Fruit fly (Drosophila melanogaster) whole organism, pupa: Measurements from ENCODE around the gene CG3213.

Experiments
- CG10348 ChIP-seq: fragments of 200-800 bp; sonication (Bioruptor generic); IDR thresholded peaks from 2 replicates; pipeline ENCODE4 v1.3.6; 2022; ENCODE audit warnings: missing biosample characterization, missing genetic modification characterization
- CG12605 ChIP-seq: fragments of 200-800 bp; sonication (Bioruptor generic); IDR thresholded peaks from 2 replicates; pipeline ENCODE4 v1.3.6; 2022; ENCODE audit warnings: missing biosample characterization, missing genetic modification characterization
- CG13204 ChIP-seq: fragments of 200-800 bp; sonication (Bioruptor generic); optimal IDR thresholded peaks from 2 replicates; lab custom pipeline; 2018; ENCODE audit warnings: missing biosample characterization, mild to moderate bottlenecking, missing genetic modification characterization, moderate library complexity
- CG14655 ChIP-seq: fragments of 200-800 bp; sonication (Bioruptor generic); optimal IDR thresholded peaks from 3 replicates; lab custom pipeline; 2017; ENCODE audit warnings: mild to moderate bottlenecking, missing biosample characterization, missing genetic modification reagents, missing genetic modification characterization
- CG15710 ChIP-seq: fragments of 200-800 bp; sonication (Bioruptor generic); optimal IDR thresholded peaks from 2 replicates; lab custom pipeline; 2018; ENCODE audit warnings: missing biosample characterization, mild to moderate bottlenecking, missing genetic modification characterization, moderate library complexity
- CG17806 ChIP-seq: fragments of 200-800 bp; sonication (Bioruptor generic); optimal IDR thresholded peaks from 2 replicates; lab custom pipeline; 2018; ENCODE audit warnings: missing biosample characterization, mild to moderate bottlenecking, missing genetic modification characterization, moderate library complexity
- CG32121 ChIP-seq: fragments of 200-800 bp; sonication (Bioruptor generic); IDR thresholded peaks from 2 replicates; pipeline ENCODE4 v1.3.6; 2022; ENCODE audit warnings: missing biosample characterization, missing genetic modification characterization
- CG34367 ChIP-seq: fragments of 200-800 bp; sonication (Bioruptor generic); optimal IDR thresholded peaks from 2 replicates; lab custom pipeline; 2018; ENCODE audit warnings: missing biosample characterization, mild to moderate bottlenecking, missing genetic modification characterization
- CG4496 ChIP-seq: fragments of 200-800 bp; sonication (Bioruptor generic); IDR thresholded peaks from 3 replicates; pipeline ENCODE4 v1.3.6; 2022; ENCODE audit warnings: missing biosample characterization, missing genetic modification characterization
- CG8159 ChIP-seq: fragments of 200-800 bp; sonication (Bioruptor generic); optimal IDR thresholded peaks from 3 replicates; lab custom pipeline; 2018; ENCODE audit warnings: missing biosample characterization, mild to moderate bottlenecking, missing genetic modification characterization, moderate library complexity
- CG8301 ChIP-seq: fragments of 200-800 bp; sonication (Bioruptor generic); optimal IDR thresholded peaks from 2 replicates; lab custom pipeline; 2018; ENCODE audit warnings: missing biosample characterization, mild to moderate bottlenecking, missing genetic modification characterization
- CG9948 ChIP-seq: fragments of 200-800 bp; sonication (Bioruptor generic); optimal IDR thresholded peaks from 2 replicates; lab custom pipeline; 2018; ENCODE audit warnings: missing biosample characterization, mild to moderate bottlenecking, missing genetic modification characterization, moderate library complexity
- D1 ChIP-seq: fragments of 200-800 bp; sonication (Bioruptor generic); optimal IDR thresholded peaks from 2 replicates; lab custom pipeline; 2018; ENCODE audit warnings: missing biosample characterization, mild to moderate bottlenecking, missing genetic modification characterization, moderate library complexity
- EcR ChIP-seq: fragments of 200-800 bp; sonication (Bioruptor generic); optimal IDR thresholded peaks from 3 replicates; lab custom pipeline; 2019; ENCODE audit warnings: missing biosample characterization, missing genetic modification characterization, mild to moderate bottlenecking, moderate library complexity, missing genetic modification reagents
- Ets98B ChIP-seq: fragments of 200-800 bp; sonication (Bioruptor generic); IDR thresholded peaks from 2 replicates; pipeline ENCODE4 v1.3.6; 2022; ENCODE audit warnings: missing biosample characterization, missing genetic modification characterization
- Pif1A ChIP-seq: fragments of 200-800 bp; sonication (Bioruptor generic); optimal IDR thresholded peaks from 3 replicates; lab custom pipeline; 2016; ENCODE audit warnings: missing biosample characterization, missing genetic modification characterization
- Pif1B ChIP-seq: fragments of 200-800 bp; sonication (Bioruptor generic); optimal IDR thresholded peaks from 3 replicates; lab custom pipeline; 2016; ENCODE audit warnings: missing biosample characterization, missing genetic modification characterization
- Snoo ChIP-seq: fragments of 200-800 bp; sonication (Bioruptor generic); optimal IDR thresholded peaks from 3 replicates; lab custom pipeline; 2017; ENCODE audit warnings: missing biosample characterization, mild to moderate bottlenecking, missing genetic modification characterization, inconsistent platforms
- fd96Ca ChIP-seq: fragments of 200-800 bp; sonication (Bioruptor generic); IDR thresholded peaks from 3 replicates; pipeline ENCODE4 v1.3.6; 2022; ENCODE audit warnings: missing biosample characterization, missing genetic modification characterization
- gl ChIP-seq: fragments of 200-800 bp; sonication (Bioruptor generic); optimal IDR thresholded peaks from 2 replicates; lab custom pipeline; 2018; ENCODE audit warnings: missing biosample characterization, mild to moderate bottlenecking, missing genetic modification characterization
- rn ChIP-seq: fragments of 200-800 bp; sonication (Bioruptor generic); IDR thresholded peaks from 2 replicates; pipeline ENCODE4 v1.3.6; 2022; ENCODE audit warnings: missing biosample characterization, missing genetic modification characterization

CG3213 gene

dm6 chr2L:3532973-3533525 is 13.6 kb upstream of the CG3213 start:
- TF ChIP-seq fd96Ca (GFP tag; lab: Robert Waterston, UW) (peak; percentile 61; the same call in 2 of the 3 replicates), Pif1A (GFP tag; lab: Kevin White, UChicago) (no peak), CG17806 (peak; percentile 22), CG13204 (GFP tag; lab: Kevin White, UChicago) (no peak), Pif1B (GFP tag; lab: Kevin White, UChicago) (no peak), CG9948 (tag; lab: Kevin White, UChicago) (peak; percentile 29), gl (tag; lab: Kevin White, UChicago) (no peak), CG10348 (GFP tag; lab: Robert Waterston, UW) (no peak), rn (GFP tag; lab: Robert Waterston, UW) (no peak), CG8159 (tag; lab: Kevin White, UChicago) (peak; percentile 41), CG14655 (GFP tag; lab: Kevin White, UChicago) (peak; percentile 44), Snoo (tag; lab: Kevin White, UChicago) (peak; percentile 10), Ets98B (GFP tag; lab: Robert Waterston, UW) (no peak), CG12605 (GFP tag; lab: Robert Waterston, UW) (0 out of 2 replicates have a peak, but pooled peaks have one; percentile 15), CG8301 (no peak), CG32121 (GFP tag; lab: Robert Waterston, UW) (no peak), D1 (tag; lab: Kevin White, UChicago) (no peak), EcR (GFP tag; lab: Kevin White, UChicago) (no peak), CG4496 (GFP tag; lab: Robert Waterston, UW) (peak; percentile 57; the same call in 2 of the 3 replicates), CG34367 (peak; percentile 23), CG15710 (tag; lab: Kevin White, UChicago) (peak; percentile 21)

DNA sequence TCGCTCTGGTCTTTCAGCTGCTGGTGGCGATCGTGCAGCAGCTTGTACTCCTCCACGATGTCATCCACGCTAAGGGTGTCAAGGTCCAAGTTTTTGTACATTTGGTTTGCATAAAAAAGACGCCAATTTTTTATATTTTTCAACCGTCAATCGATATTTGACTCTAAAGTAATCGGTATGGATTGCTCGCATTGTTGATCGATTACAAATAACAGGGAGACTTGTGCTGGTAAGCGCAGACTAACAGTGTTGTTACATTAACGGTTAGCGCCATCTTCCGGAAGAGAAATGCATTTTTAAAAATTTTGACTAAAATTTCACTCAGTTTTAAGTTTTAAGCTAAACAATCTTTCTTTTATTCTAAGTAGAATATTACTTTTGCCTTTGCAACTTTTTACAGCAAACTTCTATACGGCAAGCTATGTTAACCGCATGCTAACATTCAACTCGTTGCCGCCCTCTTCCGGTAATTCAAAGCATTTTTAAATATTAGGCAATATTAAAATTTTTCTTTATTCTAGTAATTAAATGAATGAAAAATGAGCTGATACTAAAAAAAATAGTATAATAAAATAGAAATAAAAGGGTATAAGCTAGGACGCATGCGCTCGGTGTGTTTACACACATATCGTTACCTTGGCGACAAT is 10.9 kb upstream of the CG3213 start, which contains the start of the genes Spindly and IFT57:
Gene Spindly (minus strand): TSS at position 132 of the 647 bp plus-strand sequence.
Gene IFT57 (plus strand): TSS at position 604 of the 647 bp plus-strand sequence.
- TF ChIP-seq EcR (GFP tag; lab: Kevin White, UChicago) (no peak), CG14655 (GFP tag; lab: Kevin White, UChicago) (no peak), CG4496 (GFP tag; lab: Robert Waterston, UW) (no peak), Snoo (tag; lab: Kevin White, UChicago) (no peak), CG13204 (GFP tag; lab: Kevin White, UChicago) (no peak), CG9948 (tag; lab: Kevin White, UChicago) (no peak), CG15710 (tag; lab: Kevin White, UChicago) (no peak), gl (tag; lab: Kevin White, UChicago) (no peak), CG34367 (no peak), CG17806 (no peak), CG32121 (GFP tag; lab: Robert Waterston, UW) (no peak), rn (GFP tag; lab: Robert Waterston, UW) (no peak)

DNA sequence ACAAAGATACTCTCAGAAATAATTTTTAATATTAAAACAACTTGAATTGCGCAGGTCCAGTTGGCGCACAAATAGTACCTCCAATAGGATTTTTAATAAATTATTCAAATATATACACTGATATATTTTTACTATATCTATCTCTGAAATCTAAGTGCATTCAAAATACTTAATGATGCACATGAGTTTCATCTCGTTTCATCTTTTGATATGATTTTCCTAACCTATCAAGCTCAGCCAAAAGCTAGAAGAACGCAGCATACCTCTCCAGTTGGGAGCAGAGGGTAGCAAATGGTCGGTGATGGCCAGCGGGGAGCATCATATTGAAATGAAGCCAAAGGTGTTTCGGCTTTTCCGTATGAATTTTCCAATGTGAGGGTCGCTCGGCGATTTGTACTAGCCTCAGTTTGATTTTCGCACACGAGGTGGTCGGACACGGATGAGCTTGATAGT is 5.3 kb upstream of the CG3213 start, which contains the start of gene CG8852:
Gene CG8852 (plus strand): TSS at position 403 of the 453 bp plus-strand sequence.
- TF ChIP-seq Ets98B (GFP tag; lab: Robert Waterston, UW) (no peak), CG10348 (GFP tag; lab: Robert Waterston, UW) (no peak), Pif1B (GFP tag; lab: Kevin White, UChicago) (no peak), CG4496 (GFP tag; lab: Robert Waterston, UW) (no peak), rn (GFP tag; lab: Robert Waterston, UW) (no peak), CG14655 (GFP tag; lab: Kevin White, UChicago) (no peak)

DNA sequence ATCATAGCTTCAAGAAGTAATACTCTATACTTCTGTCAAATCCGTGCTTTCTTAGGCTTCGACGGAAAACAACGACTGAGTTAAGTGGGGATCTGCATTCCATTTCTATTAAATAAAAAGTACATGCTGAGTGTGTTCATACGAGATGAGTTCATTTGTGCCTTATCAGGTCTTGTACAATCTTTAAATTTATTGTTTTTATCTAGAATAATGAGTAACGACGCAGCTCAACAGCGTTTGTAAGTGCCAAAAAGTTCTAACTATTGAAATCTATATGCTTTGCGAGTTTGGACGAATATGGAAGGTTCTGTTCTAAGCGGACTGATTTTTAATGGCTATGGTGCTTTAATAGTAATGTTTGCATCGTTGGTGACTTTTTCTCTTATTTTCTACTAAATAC is 4.5 kb upstream of the CG3213 start, which contains the start of gene Sr-CIV:
Gene Sr-CIV (minus strand): TSS at position 101 of the 400 bp plus-strand sequence.
- TF ChIP-seq Ets98B (GFP tag; lab: Robert Waterston, UW) (no peak), D1 (tag; lab: Kevin White, UChicago) (no peak), CG32121 (GFP tag; lab: Robert Waterston, UW) (no peak), CG14655 (GFP tag; lab: Kevin White, UChicago) (no peak), CG8301 (no peak), CG13204 (GFP tag; lab: Kevin White, UChicago) (no peak), CG34367 (no peak), Snoo (tag; lab: Kevin White, UChicago) (no peak), CG10348 (GFP tag; lab: Robert Waterston, UW) (no peak), Pif1B (GFP tag; lab: Kevin White, UChicago) (no peak), CG15710 (tag; lab: Kevin White, UChicago) (no peak), CG12605 (GFP tag; lab: Robert Waterston, UW) (no peak), CG9948 (tag; lab: Kevin White, UChicago) (no peak), EcR (GFP tag; lab: Kevin White, UChicago) (no peak), fd96Ca (GFP tag; lab: Robert Waterston, UW) (no peak), CG17806 (no peak), CG4496 (GFP tag; lab: Robert Waterston, UW) (no peak)

dm6 chr2L:3514569-3515191 is 4.8 kb downstream of the CG3213 start, which contains the start of the genes LeuRS and CG17593:
Gene LeuRS (minus strand): TSS chr2L:3514656.
Gene CG17593 (plus strand): TSS chr2L:3514872.
- TF ChIP-seq CG15710 (tag; lab: Kevin White, UChicago), result no peak
- TF ChIP-seq fd96Ca (GFP tag; lab: Robert Waterston, UW), result no peak
- no peak for TF ChIP-seq rn (GFP tag; lab: Robert Waterston, UW)
- TF ChIP-seq CG8159 (tag; lab: Kevin White, UChicago), result no peak
- no peak for TF ChIP-seq Pif1B (GFP tag; lab: Kevin White, UChicago)
- no peak for TF ChIP-seq CG4496 (GFP tag; lab: Robert Waterston, UW)
- no peak for TF ChIP-seq Ets98B (GFP tag; lab: Robert Waterston, UW)
- TF ChIP-seq CG13204 (GFP tag; lab: Kevin White, UChicago), result no peak
- TF ChIP-seq gl (tag; lab: Kevin White, UChicago), result no peak
- TF ChIP-seq CG8301, result no peak
- no peak for TF ChIP-seq CG17806
- TF ChIP-seq, all 21 proteins: peak for 0
